Fruit fly (Drosophila melanogaster) whole organism, pupa: Measurements from ENCODE around the gene Pde11.

Experiments
- CG12605 ChIP-seq: fragments of 200-800 bp; sonication (Bioruptor generic); IDR thresholded peaks from 2 replicates; pipeline ENCODE4 v1.3.6; 2022; ENCODE audit warnings: missing biosample characterization, missing genetic modification characterization
- CG15710 ChIP-seq: fragments of 200-800 bp; sonication (Bioruptor generic); optimal IDR thresholded peaks from 2 replicates; lab custom pipeline; 2018; ENCODE audit warnings: missing biosample characterization, mild to moderate bottlenecking, missing genetic modification characterization, moderate library complexity
- CG17806 ChIP-seq: fragments of 200-800 bp; sonication (Bioruptor generic); optimal IDR thresholded peaks from 2 replicates; lab custom pipeline; 2018; ENCODE audit warnings: missing biosample characterization, mild to moderate bottlenecking, missing genetic modification characterization, moderate library complexity
- CG4496 ChIP-seq: fragments of 200-800 bp; sonication (Bioruptor generic); IDR thresholded peaks from 3 replicates; pipeline ENCODE4 v1.3.6; 2022; ENCODE audit warnings: missing biosample characterization, missing genetic modification characterization
- CG8159 ChIP-seq: fragments of 200-800 bp; sonication (Bioruptor generic); optimal IDR thresholded peaks from 3 replicates; lab custom pipeline; 2018; ENCODE audit warnings: missing biosample characterization, mild to moderate bottlenecking, missing genetic modification characterization, moderate library complexity
- CG9948 ChIP-seq: fragments of 200-800 bp; sonication (Bioruptor generic); optimal IDR thresholded peaks from 2 replicates; lab custom pipeline; 2018; ENCODE audit warnings: missing biosample characterization, mild to moderate bottlenecking, missing genetic modification characterization, moderate library complexity
- D1 ChIP-seq: fragments of 200-800 bp; sonication (Bioruptor generic); optimal IDR thresholded peaks from 2 replicates; lab custom pipeline; 2018; ENCODE audit warnings: missing biosample characterization, mild to moderate bottlenecking, missing genetic modification characterization, moderate library complexity
- EcR ChIP-seq: fragments of 200-800 bp; sonication (Bioruptor generic); optimal IDR thresholded peaks from 3 replicates; lab custom pipeline; 2019; ENCODE audit warnings: missing biosample characterization, missing genetic modification characterization, mild to moderate bottlenecking, moderate library complexity, missing genetic modification reagents
- Pif1A ChIP-seq: fragments of 200-800 bp; sonication (Bioruptor generic); optimal IDR thresholded peaks from 3 replicates; lab custom pipeline; 2016; ENCODE audit warnings: missing biosample characterization, missing genetic modification characterization
- Pif1B ChIP-seq: fragments of 200-800 bp; sonication (Bioruptor generic); optimal IDR thresholded peaks from 3 replicates; lab custom pipeline; 2016; ENCODE audit warnings: missing biosample characterization, missing genetic modification characterization
- Snoo ChIP-seq: fragments of 200-800 bp; sonication (Bioruptor generic); optimal IDR thresholded peaks from 3 replicates; lab custom pipeline; 2017; ENCODE audit warnings: missing biosample characterization, mild to moderate bottlenecking, missing genetic modification characterization, inconsistent platforms
- fd96Ca ChIP-seq: fragments of 200-800 bp; sonication (Bioruptor generic); IDR thresholded peaks from 3 replicates; pipeline ENCODE4 v1.3.6; 2022; ENCODE audit warnings: missing biosample characterization, missing genetic modification characterization
- gl ChIP-seq: fragments of 200-800 bp; sonication (Bioruptor generic); optimal IDR thresholded peaks from 2 replicates; lab custom pipeline; 2018; ENCODE audit warnings: missing biosample characterization, mild to moderate bottlenecking, missing genetic modification characterization
- rn ChIP-seq: fragments of 200-800 bp; sonication (Bioruptor generic); IDR thresholded peaks from 2 replicates; pipeline ENCODE4 v1.3.6; 2022; ENCODE audit warnings: missing biosample characterization, missing genetic modification characterization

- TF ChIP-seq D1 (tag; lab: Kevin White, UChicago) (no peak), Pif1A (no peak), CG9948 (tag; lab: Kevin White, UChicago) (no peak), CG15710 (tag; lab: Kevin White, UChicago) (no peak), Snoo (no peak), fd96Ca (GFP tag; lab: Robert Waterston, UW) (no peak), gl (tag; lab: Kevin White, UChicago) (no peak), EcR (GFP tag; lab: Kevin White, UChicago) (no peak), CG17806 (tag; lab: Kevin White, UChicago) (no peak), Pif1B (GFP tag; lab: Kevin White, UChicago) (no peak), CG8159 (tag; lab: Kevin White, UChicago) (no peak), CG12605 (GFP tag; lab: Robert Waterston, UW) (no peak), CG4496 (GFP tag; lab: Robert Waterston, UW) (no peak), rn (GFP tag; lab: Robert Waterston, UW) (no peak)
Observed at dm6 chr2L:18556384-18556783, 33.8 kb downstream of the Pde11 start.
